Fruit fly (Drosophila melanogaster) whole organism, adult: ENCODE data around the gene CG9698.

ENCODE experiments used
- CG11617 ChIP-seq: fragments of 200-800 bp; sonication (Bioruptor generic); optimal IDR thresholded peaks from 2 replicates; lab custom pipeline; 2017; ENCODE audit warnings: mild to moderate bottlenecking, missing biosample characterization, missing genetic modification reagents, missing genetic modification characterization
- CG12768 ChIP-seq: fragments of 200-800 bp; sonication (Bioruptor generic); optimal IDR thresholded peaks from 2 replicates; lab custom pipeline; 2017; ENCODE audit warnings: missing biosample characterization, missing genetic modification characterization, mild to moderate bottlenecking, moderate library complexity, missing genetic modification reagents
- CG33017 ChIP-seq: fragments of 200-800 bp; sonication (Bioruptor generic); optimal IDR thresholded peaks from 2 replicates; lab custom pipeline; 2018; ENCODE audit warnings: missing biosample characterization, mild to moderate bottlenecking, missing genetic modification characterization, moderate library complexity
- CG5204 ChIP-seq: fragments of 200-800 bp; sonication (Bioruptor generic); optimal IDR thresholded peaks from 2 replicates; lab custom pipeline; 2016; ENCODE audit warnings: missing biosample characterization, missing genetic modification characterization
- CG7045 ChIP-seq: fragments of 200-800 bp; sonication (Bioruptor generic); optimal IDR thresholded peaks from 2 replicates; lab custom pipeline; 2017; ENCODE audit warnings: missing biosample characterization, mild to moderate bottlenecking, missing genetic modification characterization
- Crg-1 ChIP-seq: fragments of 200-800 bp; sonication (Bioruptor generic); optimal IDR thresholded peaks from 2 replicates; lab custom pipeline; 2016; ENCODE audit warnings: missing biosample characterization, missing genetic modification characterization
- Hr96 ChIP-seq: fragments of 200-800 bp; sonication (Bioruptor generic); optimal IDR thresholded peaks from 2 replicates; lab custom pipeline; 2016; ENCODE audit warnings: missing biosample characterization, missing genetic modification characterization
- Mnt ChIP-seq: fragments of 200-800 bp; sonication (Bioruptor generic); optimal IDR thresholded peaks from 2 replicates; lab custom pipeline; 2016; ENCODE audit warnings: missing biosample characterization, mild to moderate bottlenecking, missing genetic modification characterization
- cic ChIP-seq: fragments of 200-800 bp; sonication (Bioruptor generic); optimal IDR thresholded peaks from 2 replicates; lab custom pipeline; 2017; ENCODE audit warnings: missing biosample characterization, mild to moderate bottlenecking, missing genetic modification characterization, moderate library complexity
- cnc ChIP-seq, 2 experiments: fragments of >200 bp; optimal IDR thresholded peaks; 2 replicates each; lab custom pipeline; 2017
- kay ChIP-seq: fragments of 200-800 bp; sonication (Bioruptor generic); peaks from one replicate; lab custom pipeline; 2016; ENCODE audit warnings: missing biosample characterization, missing genetic modification characterization, borderline replicate concordance
- ovo ChIP-seq: fragments of 200-800 bp; sonication (Bioruptor generic); optimal IDR thresholded peaks from 2 replicates; lab custom pipeline; 2016; ENCODE audit warnings: missing biosample characterization, missing genetic modification characterization
- toe ChIP-seq: fragments of 200-800 bp; sonication (Bioruptor generic); optimal IDR thresholded peaks from 2 replicates; lab custom pipeline; 2016; ENCODE audit warnings: missing biosample characterization, missing genetic modification characterization

- TF ChIP-seq kay (GFP tag; lab: Kevin White, UChicago) (no peak), Hr96 (GFP tag; lab: Kevin White, UChicago) (no peak), CG33017 (tag; lab: Kevin White, UChicago) (no peak), CG7045 (no peak), cnc (optimal IDR thresholded peaks at IDR 0.05; lab: Kevin White, UChicago) (no peak), CG5204 (GFP tag; lab: Kevin White, UChicago) (no peak), Crg-1 (GFP tag; lab: Kevin White, UChicago) (no peak), CG11617 (GFP tag; lab: Kevin White, UChicago) (no peak), cic (GFP tag; lab: Kevin White, UChicago) (no peak), CG12768 (GFP tag; lab: Kevin White, UChicago) (no peak), ovo (GFP tag; lab: Kevin White, UChicago) (no peak), Mnt (no peak), toe (no peak)
Observed at dm6 chr3R:30470690-30471089, 43.9 kb upstream of the CG9698 start.
